Fruit fly (Drosophila melanogaster) whole organism, prepupa: ENCODE data around the gene CG17600.

Source experiments
- Blimp-1 ChIP-seq: fragments of 200-800 bp; sonication (Bioruptor generic); optimal IDR thresholded peaks from 3 replicates; lab custom pipeline; 2017; ENCODE audit warnings: missing biosample characterization, missing genetic modification characterization, mild to moderate bottlenecking, moderate library complexity, missing genetic modification reagents
- CG10631 ChIP-seq: fragments of 200-800 bp; sonication (Bioruptor generic); optimal IDR thresholded peaks from 2 replicates; lab custom pipeline; 2016; ENCODE audit warnings: missing biosample characterization, missing genetic modification characterization
- CG10669 ChIP-seq: fragments of 200-800 bp; sonication (Bioruptor generic); optimal IDR thresholded peaks from 3 replicates; lab custom pipeline; 2018; ENCODE audit warnings: missing biosample characterization, mild to moderate bottlenecking, missing genetic modification characterization, moderate library complexity
- CG11294 ChIP-seq: fragments of 200-800 bp; sonication (Bioruptor generic); IDR thresholded peaks from 2 replicates; pipeline ENCODE4 v1.3.6; 2022; ENCODE audit warnings: missing biosample characterization, missing genetic modification characterization
- CG11902 ChIP-seq: fragments of 200-800 bp; sonication (Bioruptor generic); optimal IDR thresholded peaks from 3 replicates; lab custom pipeline; 2016; ENCODE audit warnings: missing biosample characterization, missing genetic modification characterization
- CG15336 ChIP-seq: fragments of 200-800 bp; sonication (Bioruptor generic); IDR thresholded peaks from 2 replicates; pipeline ENCODE4 v1.3.6; 2022; ENCODE audit warnings: missing biosample characterization, missing genetic modification characterization
- CG1621 ChIP-seq: fragments of 200-800 bp; sonication (Bioruptor generic); optimal IDR thresholded peaks from 3 replicates; lab custom pipeline; 2018; ENCODE audit warnings: missing biosample characterization, mild to moderate bottlenecking, missing genetic modification characterization
- CG16779 ChIP-seq: fragments of 200-800 bp; sonication (Bioruptor generic); optimal IDR thresholded peaks from 3 replicates; lab custom pipeline; 2017; ENCODE audit warnings: missing biosample characterization, mild to moderate bottlenecking, missing genetic modification characterization
- CG3032 ChIP-seq: fragments of 200-800 bp; optimal IDR thresholded peaks from 2 replicates; lab custom pipeline; 2019; ENCODE audit warnings: missing biosample characterization, mild to moderate bottlenecking, missing genetic modification characterization, moderate library complexity
- CG31627 ChIP-seq: fragments of 200-800 bp; sonication (Bioruptor generic); optimal IDR thresholded peaks from 3 replicates; lab custom pipeline; 2016; ENCODE audit warnings: missing biosample characterization, missing genetic modification characterization
- CG32006 ChIP-seq: fragments of 200-800 bp; sonication (Bioruptor generic); optimal IDR thresholded peaks from 3 replicates; lab custom pipeline; 2017; ENCODE audit warnings: missing biosample characterization, mild to moderate bottlenecking, missing genetic modification characterization
- CG34406 ChIP-seq: fragments of 200-800 bp; sonication (Bioruptor generic); optimal IDR thresholded peaks from 3 replicates; lab custom pipeline; 2016; ENCODE audit warnings: missing biosample characterization, missing genetic modification characterization
- CG3919 ChIP-seq: fragments of 200-800 bp; sonication (Bioruptor generic); optimal IDR thresholded peaks from 3 replicates; lab custom pipeline; 2016; ENCODE audit warnings: missing biosample characterization, missing genetic modification characterization
- CG6163 ChIP-seq: fragments of 200-800 bp; sonication (Bioruptor generic); IDR thresholded peaks from 3 replicates; pipeline ENCODE4 v1.3.6; 2022; ENCODE audit warnings: missing biosample characterization, missing genetic modification characterization
- CG6792 ChIP-seq: fragments of 200-800 bp; sonication (Bioruptor generic); optimal IDR thresholded peaks from 3 replicates; lab custom pipeline; 2016; ENCODE audit warnings: missing biosample characterization, missing genetic modification characterization
- CG8319 ChIP-seq: fragments of 200-800 bp; sonication (Bioruptor generic); optimal IDR thresholded peaks from 3 replicates; lab custom pipeline; 2016; ENCODE audit warnings: missing biosample characterization, missing genetic modification characterization
- CG8632 ChIP-seq: fragments of 200-800 bp; sonication (Bioruptor generic); optimal IDR thresholded peaks from 3 replicates; lab custom pipeline; 2016; ENCODE audit warnings: missing biosample characterization, missing genetic modification characterization
- CG9139 ChIP-seq: fragments of 200-800 bp; sonication (Bioruptor generic); optimal IDR thresholded peaks from 3 replicates; lab custom pipeline; 2017; ENCODE audit warnings: missing biosample characterization, mild to moderate bottlenecking, missing genetic modification characterization
- Eip75B ChIP-seq: fragments of 200-800 bp; sonication (Bioruptor generic); optimal IDR thresholded peaks from 3 replicates; lab custom pipeline; 2016; ENCODE audit warnings: missing biosample characterization, missing genetic modification characterization
- Eip78C ChIP-seq: fragments of 200-800 bp; sonication (Bioruptor generic); peaks from one replicate; lab custom pipeline; 2016; ENCODE audit warnings: missing biosample characterization, missing genetic modification characterization
- Eip93F ChIP-seq: fragments of 200-800 bp; sonication (Bioruptor generic); optimal IDR thresholded peaks from 2 replicates; lab custom pipeline; 2016; ENCODE audit warnings: missing biosample characterization, mild to moderate bottlenecking, missing genetic modification characterization
- Ets96B ChIP-seq: fragments of 200-800 bp; optimal IDR thresholded peaks from 2 replicates; lab custom pipeline; 2019; ENCODE audit warnings: missing biosample characterization, mild to moderate bottlenecking, missing genetic modification characterization, moderate library complexity
- Gug ChIP-seq: fragments of 200-800 bp; sonication (Bioruptor generic); IDR thresholded peaks from 2 replicates; pipeline ENCODE4 v1.3.6; 2022; ENCODE audit warnings: missing biosample characterization, missing genetic modification characterization
- Hr38 ChIP-seq: sonication (Bioruptor generic); optimal IDR thresholded peaks from 2 replicates; lab custom pipeline; 2016; ENCODE audit warnings: missing biosample characterization, missing genetic modification characterization
- Hr39 ChIP-seq: fragments of 200-800 bp; sonication (Bioruptor generic); optimal IDR thresholded peaks from 2 replicates; lab custom pipeline; 2016; ENCODE audit warnings: missing biosample characterization, missing genetic modification characterization
- Hr4 ChIP-seq: fragments of 200-800 bp; sonication (Bioruptor generic); optimal IDR thresholded peaks from 3 replicates; lab custom pipeline; 2016; ENCODE audit warnings: missing biosample characterization, missing genetic modification characterization
- Lpt ChIP-seq: fragments of 200-800 bp; sonication (Bioruptor generic); optimal IDR thresholded peaks from 3 replicates; lab custom pipeline; 2016; ENCODE audit warnings: missing biosample characterization, missing genetic modification characterization
- OdsH ChIP-seq: fragments of 200-800 bp; sonication (Bioruptor generic); optimal IDR thresholded peaks from 3 replicates; lab custom pipeline; 2016; ENCODE audit warnings: missing biosample characterization, missing genetic modification characterization
- Smox ChIP-seq: fragments of 200-800 bp; sonication (Bioruptor generic); optimal IDR thresholded peaks from 3 replicates; lab custom pipeline; 2016; ENCODE audit warnings: missing biosample characterization, missing genetic modification characterization
- Sox102F ChIP-seq: fragments of 200-800 bp; sonication (Bioruptor generic); optimal IDR thresholded peaks from 2 replicates; lab custom pipeline; 2016; ENCODE audit warnings: missing biosample characterization, mild to moderate bottlenecking, missing genetic modification characterization
- Sox14 ChIP-seq: fragments of 200-800 bp; sonication (Bioruptor generic); optimal IDR thresholded peaks from 3 replicates; lab custom pipeline; 2016; ENCODE audit warnings: missing biosample characterization, missing genetic modification characterization
- Sox15 ChIP-seq: fragments of 200-800 bp; sonication (Bioruptor generic); optimal IDR thresholded peaks from 3 replicates; lab custom pipeline; 2016; ENCODE audit warnings: missing biosample characterization, missing genetic modification characterization
- achi ChIP-seq: fragments of 200-800 bp; sonication (Bioruptor generic); optimal IDR thresholded peaks from 3 replicates; lab custom pipeline; 2016; ENCODE audit warnings: missing biosample characterization, missing genetic modification characterization
- cyc ChIP-seq: fragments of 200-800 bp; sonication (Bioruptor generic); optimal IDR thresholded peaks from 3 replicates; lab custom pipeline; 2016; ENCODE audit warnings: missing biosample characterization, missing genetic modification characterization
- dac ChIP-seq: fragments of 200-800 bp; sonication (Bioruptor generic); optimal IDR thresholded peaks from 2 replicates; lab custom pipeline; 2017; ENCODE audit warnings: missing biosample characterization, mild to moderate bottlenecking, missing genetic modification characterization
- dsx ChIP-seq: fragments of 200-800 bp; optimal IDR thresholded peaks from 3 replicates; lab custom pipeline; 2019; ENCODE audit warnings: missing biosample characterization, mild to moderate bottlenecking, missing genetic modification characterization, moderate library complexity; ENCODE audit not compliant: poor library complexity, severe bottlenecking
- eg ChIP-seq: fragments of 200-800 bp; sonication (Bioruptor generic); IDR thresholded peaks from 3 replicates; pipeline ENCODE4 v1.3.6; 2022; ENCODE audit warnings: missing biosample characterization, missing genetic modification characterization
- esn ChIP-seq: fragments of 200-800 bp; sonication (Bioruptor generic); optimal IDR thresholded peaks from 2 replicates; lab custom pipeline; 2016; ENCODE audit warnings: missing biosample characterization, mild to moderate bottlenecking, missing genetic modification characterization, moderate library complexity
- fd59A ChIP-seq: fragments of 200-800 bp; sonication (Bioruptor generic); optimal IDR thresholded peaks from 2 replicates; lab custom pipeline; 2017; ENCODE audit warnings: missing biosample characterization, mild to moderate bottlenecking, missing genetic modification characterization, missing genetic modification reagents
- fd85E ChIP-seq: fragments of 200-800 bp; sonication (Bioruptor generic); optimal IDR thresholded peaks from 3 replicates; lab custom pipeline; 2016; ENCODE audit warnings: missing biosample characterization, missing genetic modification characterization
- fkh ChIP-seq: fragments of 200-800 bp; sonication (Bioruptor generic); optimal IDR thresholded peaks from 3 replicates; lab custom pipeline; 2017; ENCODE audit warnings: missing biosample characterization, mild to moderate bottlenecking, missing genetic modification characterization, moderate library complexity
- lz ChIP-seq: fragments of 200-800 bp; sonication (Bioruptor generic); optimal IDR thresholded peaks from 3 replicates; lab custom pipeline; 2016; ENCODE audit warnings: missing biosample characterization, missing genetic modification characterization
- pdm3 ChIP-seq: fragments of 200-800 bp; sonication (Bioruptor generic); optimal IDR thresholded peaks from 3 replicates; lab custom pipeline; 2016; ENCODE audit warnings: missing biosample characterization, missing genetic modification characterization
- ss ChIP-seq, 2 experiments: fragments of 200-800 bp; sonication (Bioruptor generic); optimal IDR thresholded peaks; 2 replicates in 1 of 2; 3 replicates in 1 of 2; lab custom pipeline; 2017 to 2018; ENCODE audit warnings: mild to moderate bottlenecking in 2 of 2, missing biosample characterization in 2 of 2, missing genetic modification characterization in 2 of 2, moderate library complexity in 1 of 2
- topi ChIP-seq: fragments of 200-800 bp; sonication (Bioruptor generic); optimal IDR thresholded peaks from 3 replicates; lab custom pipeline; 2016; ENCODE audit warnings: missing biosample characterization, missing genetic modification characterization
- vri ChIP-seq: fragments of 200-800 bp; sonication (Bioruptor generic); optimal IDR thresholded peaks from 3 replicates; lab custom pipeline; 2016; ENCODE audit warnings: missing biosample characterization, mild to moderate bottlenecking, missing genetic modification characterization

Gene CG17600

DNA sequence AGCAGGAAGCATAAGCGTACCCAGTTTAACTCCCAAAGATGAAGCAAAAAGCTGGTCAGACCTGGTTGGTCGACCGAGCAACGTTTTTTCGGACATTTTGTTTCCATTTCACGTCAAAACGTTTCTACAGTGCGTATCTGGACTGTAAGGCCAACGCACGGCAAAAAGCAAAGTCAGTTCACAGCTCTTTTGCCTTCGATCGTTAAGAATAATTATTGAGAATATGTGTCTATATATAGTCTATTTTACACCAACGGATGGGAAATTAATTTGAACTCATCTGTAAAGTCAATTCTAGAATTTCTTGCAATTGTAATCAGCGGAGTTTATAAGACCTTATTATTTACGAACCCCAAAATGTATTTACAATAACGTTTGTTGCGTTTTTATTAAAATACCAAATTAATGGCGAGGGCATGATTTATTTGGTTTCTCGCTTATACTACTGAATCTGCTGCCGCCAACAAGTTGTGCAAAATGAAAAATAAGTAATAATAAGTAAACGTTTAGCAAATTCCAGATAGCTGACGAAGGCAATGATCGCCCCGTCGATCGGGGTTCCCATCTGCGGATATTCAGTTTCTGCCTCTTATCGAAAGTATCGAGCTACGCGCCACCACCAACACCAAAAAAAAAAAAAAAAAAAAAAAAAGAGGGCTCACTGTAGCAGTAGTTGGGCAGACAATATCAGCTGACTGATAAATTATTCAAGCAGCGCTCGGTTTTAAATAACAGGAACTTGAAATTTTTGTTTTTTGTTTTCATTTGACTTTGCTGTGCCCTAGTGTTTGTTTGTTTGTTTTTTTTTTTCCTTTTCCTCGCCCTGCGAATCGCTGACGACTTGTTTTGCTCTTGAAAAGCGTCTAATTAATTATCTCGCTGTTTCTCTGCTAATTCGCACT, 37.1 kb upstream of the CG17600 start:
- TF ChIP-seq CG6163 (GFP tag; lab: Robert Waterston, UW) (peak; percentile 52; the same call in 2 of the 3 replicates), Eip78C (GFP tag; lab: Kevin White, UChicago) (peak; percentile 69), Hr4 (GFP tag; lab: Kevin White, UChicago) (peak; percentile 7), CG16779 (tag; lab: Kevin White, UChicago) (no peak)
- TF ChIP-seq, all 60 proteins: peak for 3

DNA sequence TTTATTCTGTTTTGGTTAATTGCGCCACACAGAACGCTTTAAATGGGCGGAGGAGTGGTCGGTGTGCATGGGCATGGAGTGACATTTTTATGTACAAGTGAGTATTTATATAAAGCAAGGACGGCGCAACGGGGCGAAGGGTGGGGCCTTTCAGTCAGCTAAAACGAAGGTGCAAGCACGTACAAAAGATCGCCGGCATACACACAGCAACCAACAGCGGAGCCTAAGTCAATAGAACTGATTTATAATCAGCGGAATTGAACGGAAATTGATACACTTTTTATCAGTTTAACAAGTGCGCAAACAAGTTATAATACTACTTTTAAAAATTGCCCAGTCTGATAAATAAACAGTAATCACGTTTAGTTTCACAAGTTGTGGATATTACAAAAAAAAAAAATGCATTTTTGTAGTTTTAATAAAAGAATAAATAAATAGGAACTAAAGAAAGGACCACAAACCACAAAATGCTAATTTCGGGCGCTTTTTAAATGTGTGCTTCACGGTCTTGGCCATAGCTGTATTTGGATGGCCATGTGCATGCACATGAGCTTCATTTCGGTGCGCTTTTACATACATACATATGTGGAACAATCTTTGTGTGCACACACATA, 35.7 kb upstream of the CG17600 start:
- TF ChIP-seq CG9139 (GFP tag; lab: Kevin White, UChicago), result no peak
- TF ChIP-seq Smox (GFP tag; lab: Kevin White, UChicago), result peak; percentile 66
- peak; percentile 69 for TF ChIP-seq OdsH (GFP tag; lab: Kevin White, UChicago)
- peak; percentile 41 for TF ChIP-seq CG11902 (GFP tag; lab: Kevin White, UChicago)
- peak; percentile 63 for TF ChIP-seq CG31627
- peak; percentile 29; the same call in 1 of the 3 replicates for TF ChIP-seq CG6163 (GFP tag; lab: Robert Waterston, UW)
- TF ChIP-seq cyc, result peak; percentile 70
- TF ChIP-seq CG10631 (GFP tag; lab: Kevin White, UChicago), result peak; percentile 42
- peak; percentile 3 for TF ChIP-seq CG1621 (tag; lab: Kevin White, UChicago)
- no peak for TF ChIP-seq Eip93F (GFP tag; lab: Kevin White, UChicago)
- TF ChIP-seq CG8632 (GFP tag; lab: Kevin White, UChicago), result peak; percentile 70
- TF ChIP-seq Ets96B (tag; lab: Kevin White, UChicago), result peak; percentile 43
- no peak for TF ChIP-seq fd85E
- peak; percentile 72 for TF ChIP-seq CG15336 (GFP tag; lab: Robert Waterston, UW)
- TF ChIP-seq Sox102F (GFP tag; lab: Kevin White, UChicago), result peak; percentile 70
- TF ChIP-seq CG3032, result peak; percentile 35
- TF ChIP-seq Eip75B (GFP tag; lab: Kevin White, UChicago), result peak; percentile 72
- no peak for TF ChIP-seq fd59A
- TF ChIP-seq Hr4 (GFP tag; lab: Kevin White, UChicago), result peak; percentile 68
- no peak for TF ChIP-seq CG16779 (tag; lab: Kevin White, UChicago)
- peak; percentile 32; the same call in 1 of the 2 replicates for TF ChIP-seq Gug (GFP tag; lab: Robert Waterston, UW)
- TF ChIP-seq CG8319, result peak; percentile 42
- TF ChIP-seq Sox15 (GFP tag; lab: Kevin White, UChicago), result peak; percentile 35
- peak; percentile 45; the same call in 1 of the 2 replicates for TF ChIP-seq CG11294 (GFP tag; lab: Robert Waterston, UW)
- TF ChIP-seq achi, result peak; percentile 67
- peak; percentile 73 for TF ChIP-seq CG32006 (GFP tag; lab: Kevin White, UChicago)
- TF ChIP-seq fkh (GFP tag; lab: Kevin White, UChicago), result no peak
- TF ChIP-seq dsx (GFP tag; lab: Kevin White, UChicago), result peak; percentile 16
- TF ChIP-seq CG6792 (GFP tag; lab: Kevin White, UChicago), result peak; percentile 61
- peak; percentile 1 for TF ChIP-seq dac
- TF ChIP-seq Hr39 (GFP tag; lab: Kevin White, UChicago), result peak; percentile 67
- TF ChIP-seq lz, result peak; percentile 78
- peak; percentile 42 for TF ChIP-seq CG10669 (GFP tag; lab: Kevin White, UChicago)
- TF ChIP-seq Blimp-1 (GFP tag; lab: Kevin White, UChicago), result peak; percentile 44
- TF ChIP-seq CG34406 (GFP tag; lab: Kevin White, UChicago), result peak; percentile 68
- TF ChIP-seq eg (GFP tag; lab: Robert Waterston, UW), result peak; percentile 50; the same call in 1 of the 3 replicates
- no peak for TF ChIP-seq vri (GFP tag; lab: Kevin White, UChicago)
- TF ChIP-seq Eip78C (GFP tag; lab: Kevin White, UChicago), result peak; percentile 88
- peak; percentile 61 for TF ChIP-seq pdm3 (GFP tag; lab: Kevin White, UChicago)
- peak; percentile 35 for TF ChIP-seq Lpt (GFP tag; lab: Kevin White, UChicago)
- peak; percentile 16 to 26 for TF ChIP-seq ss (GFP tag; optimal IDR thresholded peaks at IDR 0.05; lab: Kevin White, UChicago)
- peak; percentile 65 for TF ChIP-seq Sox14 (GFP tag; lab: Kevin White, UChicago)
- peak; percentile 81 for TF ChIP-seq esn (GFP tag; lab: Kevin White, UChicago)
- TF ChIP-seq Hr38, result no peak
- TF ChIP-seq topi, result peak; percentile 82
- TF ChIP-seq CG3919, result peak; percentile 68
